Worm (Caenorhabditis elegans): ENCODE measurements around the gene irld-18.

- TF ChIP-seq tab-1 (GFP tag; IDR thresholded peaks at IDR 0.05), result no peak
- TF ChIP-seq flt-1 (GFP tag; IDR thresholded peaks at IDR 0.05), result no peak
- TF ChIP-seq ztf-23 (GFP tag; IDR thresholded peaks at IDR 0.05), result no peak
- no peak for TF ChIP-seq T22C8.4 (GFP tag; IDR thresholded peaks at IDR 0.05)
Observed at ce11 chrIV:14608605-14609004, 27.8 kb upstream of the irld-18 start.
